Fruit fly (Drosophila melanogaster): ENCODE results near the gene Adck5.

dm6 chr3L:11210517-11210916 is 40.9 kb downstream of the Adck5 start, which contains the start of the genes Ube3a and CG7600:
- no peak for TF ChIP-seq Vsx2 (GFP tag; optimal IDR thresholded peaks at IDR 0.05; ENCODE audit: partially characterized antibody)
- TF ChIP-seq woc (GFP tag; optimal IDR thresholded peaks at IDR 0.05): no peak
- no peak for TF ChIP-seq dsf (GFP tag; optimal IDR thresholded peaks at IDR 0.05; ENCODE audit: borderline replicate concordance)
- no peak for TF ChIP-seq pan (optimal IDR thresholded peaks at IDR 0.05)
- TF ChIP-seq h (GFP tag; optimal IDR thresholded peaks at IDR 0.05): peak; percentile 75
- TF ChIP-seq rgr (GFP tag; optimal IDR thresholded peaks at IDR 0.05): peak; percentile 48
- peak; percentile 14 for TF ChIP-seq CG9705 (GFP tag; optimal IDR thresholded peaks at IDR 0.05)
- no peak for TF ChIP-seq Abd-B (GFP tag; optimal IDR thresholded peaks at IDR 0.05)
- no peak for TF ChIP-seq lola (GFP tag; optimal IDR thresholded peaks at IDR 0.05)
- peak; percentile 62 for TF ChIP-seq br (GFP tag; optimal IDR thresholded peaks at IDR 0.05)
